Worm (Caenorhabditis elegans) whole organism, mixed stage, embryonic: ENCODE measurements around the gene obr-3.

Source experiments
- blmp-1 ChIP-seq: fragments of 150-350 bp; optimal IDR thresholded peaks from 2 replicates; lab custom pipeline; 2014; ENCODE audit warnings: missing biosample characterization, missing genetic modification characterization
- ceh-39 ChIP-seq: fragments of 150-350 bp; optimal IDR thresholded peaks from 2 replicates; lab custom pipeline; 2014; ENCODE audit warnings: missing biosample characterization, missing genetic modification characterization
- ceh-83 ChIP-seq: fragments of 200-800 bp; sonication (Bioruptor generic); optimal IDR thresholded peaks from 2 replicates; lab custom pipeline; 2018; ENCODE audit warnings: mild to moderate bottlenecking, missing genetic modification characterization, missing compliant biosample characterization
- ces-1 ChIP-seq: fragments of 150-350 bp; optimal IDR thresholded peaks from 2 replicates; lab custom pipeline; 2014; ENCODE audit warnings: missing biosample characterization, missing genetic modification reagents, missing genetic modification characterization
- cnd-1 ChIP-seq: fragments of 200-800 bp; sonication (Bioruptor generic); optimal IDR thresholded peaks from 2 replicates; lab custom pipeline; 2018; ENCODE audit warnings: mild to moderate bottlenecking, missing genetic modification characterization, missing compliant biosample characterization
- drap-1 ChIP-seq: fragments of 200-800 bp; sonication (Bioruptor generic); optimal IDR thresholded peaks from 3 replicates; lab custom pipeline; 2018; ENCODE audit warnings: mild to moderate bottlenecking, missing genetic modification characterization, missing compliant biosample characterization
- elt-1 ChIP-seq: sonication (generic microtip); optimal IDR thresholded peaks from 2 replicates; lab custom pipeline; 2017; ENCODE audit warnings: missing genetic modification characterization, mild to moderate bottlenecking, missing compliant biosample characterization, antibody characterized with exemption, moderate library complexity, borderline replicate concordance; ENCODE audit not compliant: insufficient read depth
- elt-3 ChIP-seq: fragments of 150-350 bp; optimal IDR thresholded peaks from 2 replicates; lab custom pipeline; 2014; ENCODE audit warnings: missing biosample characterization, missing genetic modification characterization
- flh-1 ChIP-seq: fragments of 200-800 bp; sonication (Bioruptor generic); optimal IDR thresholded peaks from 2 replicates; lab custom pipeline; 2018; ENCODE audit warnings: mild to moderate bottlenecking, missing genetic modification characterization, moderate library complexity, missing compliant biosample characterization
- ham-2 ChIP-seq: fragments of 200-800 bp; sonication (Bioruptor generic); optimal IDR thresholded peaks from 2 replicates; lab custom pipeline; 2018; ENCODE audit warnings: mild to moderate bottlenecking, missing genetic modification characterization, missing compliant biosample characterization
- lin-13 ChIP-seq: fragments of 150-350 bp; optimal IDR thresholded peaks from 2 replicates; lab custom pipeline; 2014; ENCODE audit warnings: missing biosample characterization, missing genetic modification characterization
- mab-5 ChIP-seq: fragments of 150-350 bp; optimal IDR thresholded peaks from 2 replicates; lab custom pipeline; 2014; ENCODE audit warnings: missing biosample characterization, missing genetic modification characterization
- mep-1 ChIP-seq: fragments of 150-350 bp; optimal IDR thresholded peaks from 2 replicates; lab custom pipeline; 2017; ENCODE audit warnings: missing biosample characterization, missing genetic modification reagents, missing genetic modification characterization, inconsistent platforms
- mls-2 ChIP-seq: sonication (generic microtip); optimal IDR thresholded peaks from 2 replicates; lab custom pipeline; 2016; ENCODE audit warnings: mild to moderate bottlenecking, missing genetic modification characterization, moderate library complexity, missing compliant biosample characterization
- nhr-12 ChIP-seq: fragments of 150-350 bp; optimal IDR thresholded peaks from 2 replicates; lab custom pipeline; 2014; ENCODE audit warnings: missing biosample characterization, missing genetic modification characterization
- nhr-2 ChIP-seq: fragments of 150-350 bp; optimal IDR thresholded peaks from 2 replicates; lab custom pipeline; 2014; ENCODE audit warnings: missing biosample characterization, missing genetic modification characterization
- nhr-237 ChIP-seq: fragments of 150-350 bp; optimal IDR thresholded peaks from 2 replicates; lab custom pipeline; 2014; ENCODE audit warnings: missing biosample characterization, missing genetic modification characterization
- nhr-28 ChIP-seq: fragments of 150-350 bp; optimal IDR thresholded peaks from 2 replicates; lab custom pipeline; 2014; ENCODE audit warnings: missing biosample characterization, missing genetic modification characterization
- pha-4 ChIP-seq: fragments of 150-350 bp; optimal IDR thresholded peaks from 2 replicates; lab custom pipeline; 2018; ENCODE audit warnings: missing biosample characterization, missing genetic modification reagents, missing genetic modification characterization
- sem-2 ChIP-seq: fragments of 200-800 bp; sonication (Bioruptor generic); optimal IDR thresholded peaks from 2 replicates; lab custom pipeline; 2018; ENCODE audit warnings: mild to moderate bottlenecking, missing genetic modification characterization, missing compliant biosample characterization
- snpc-4 ChIP-seq: fragments of 150-350 bp; optimal IDR thresholded peaks from 2 replicates; lab custom pipeline; 2014; ENCODE audit warnings: missing biosample characterization, missing genetic modification characterization
- sptf-1 ChIP-seq: sonication (generic microtip); optimal IDR thresholded peaks from 2 replicates; lab custom pipeline; 2017; ENCODE audit warnings: mild to moderate bottlenecking, missing genetic modification characterization, moderate library complexity, missing compliant biosample characterization
- tbx-8 ChIP-seq: fragments of 200-800 bp; sonication (Bioruptor generic); optimal IDR thresholded peaks from 2 replicates; lab custom pipeline; 2018; ENCODE audit warnings: mild to moderate bottlenecking, missing genetic modification characterization, moderate library complexity, missing compliant biosample characterization
- unc-120 ChIP-seq: sonication (generic microtip); optimal IDR thresholded peaks from 2 replicates; lab custom pipeline; 2017; ENCODE audit warnings: missing genetic modification characterization, missing compliant biosample characterization; ENCODE audit not compliant: poor library complexity, severe bottlenecking
- unc-39 ChIP-seq: fragments of 150-350 bp; optimal IDR thresholded peaks from 2 replicates; lab custom pipeline; 2014; ENCODE audit warnings: missing biosample characterization, missing genetic modification characterization
- unc-62 ChIP-seq: fragments of 150-350 bp; optimal IDR thresholded peaks from 2 replicates; lab custom pipeline; 2014; ENCODE audit warnings: missing biosample characterization, missing genetic modification reagents, missing genetic modification characterization
- zip-8 ChIP-seq: fragments of 150-350 bp; optimal IDR thresholded peaks from 2 replicates; lab custom pipeline; 2014; ENCODE audit warnings: missing biosample characterization, missing genetic modification characterization

The obr-3 gene

DNA sequence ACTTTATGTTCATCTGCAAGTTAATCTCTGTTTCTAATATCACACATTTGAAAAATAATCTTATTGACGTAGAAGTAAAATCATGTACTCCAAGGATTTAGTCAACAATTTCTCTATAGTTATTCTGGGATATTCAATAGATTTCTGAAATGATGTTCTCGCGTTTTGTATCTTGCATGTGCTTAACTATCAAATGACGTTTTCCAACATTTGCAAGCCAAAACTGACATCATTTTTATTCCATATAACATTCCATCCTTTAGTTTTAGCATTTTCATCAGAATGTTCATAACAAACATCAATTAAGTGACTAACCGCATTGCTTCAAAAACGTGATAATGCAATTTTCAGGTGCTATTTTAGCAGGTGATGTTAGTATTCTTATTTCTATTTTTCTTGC is 28.3 kb upstream of the obr-3 start:
- TF ChIP-seq unc-120 (tag; lab: Kevin White, UChicago) (no peak), nhr-12 (tag; lab: Kevin White, UChicago) (no peak), ceh-83 (GFP tag; lab: Kevin White, UChicago) (no peak), tbx-8 (no peak), unc-39 (tag; lab: Kevin White, UChicago) (no peak), ces-1 (GFP tag; lab: Kevin White, UChicago) (no peak), unc-62 (GFP tag; lab: Kevin White, UChicago) (no peak), blmp-1 (tag; lab: Kevin White, UChicago) (no peak)

DNA sequence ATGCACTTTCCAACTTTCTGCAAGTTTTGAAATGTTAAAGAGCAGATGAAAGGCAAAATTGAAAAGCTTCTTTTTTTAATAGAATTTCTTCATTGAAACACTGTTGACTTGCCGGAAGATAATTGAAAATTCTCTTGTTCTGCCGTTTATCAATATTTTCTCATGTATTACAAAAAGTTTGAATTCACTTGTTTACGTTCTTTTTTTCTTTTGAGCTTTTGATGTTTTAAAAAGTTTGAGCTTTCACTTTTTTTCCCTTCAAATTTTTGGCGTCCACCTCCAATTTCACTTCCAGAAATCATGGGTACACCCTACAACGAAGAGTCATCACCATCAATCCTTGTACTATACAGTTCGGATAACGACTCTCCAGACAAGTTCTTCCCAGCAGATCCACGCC is 24.5 kb upstream of the obr-3 start, which contains the start of gene F19D8.2:
TSS of gene F19D8.2 (plus strand) at position 301 of the 400 bp plus-strand sequence.
- TF ChIP-seq blmp-1 (tag; lab: Kevin White, UChicago) (no peak), snpc-4 (no peak), mab-5 (tag; lab: Kevin White, UChicago) (no peak), pha-4 (no peak), sptf-1 (tag; lab: Kevin White, UChicago) (no peak), nhr-2 (tag; lab: Kevin White, UChicago) (no peak), nhr-12 (tag; lab: Kevin White, UChicago) (no peak), nhr-237 (tag; lab: Kevin White, UChicago) (no peak), elt-3 (tag; lab: Kevin White, UChicago) (no peak), lin-13 (tag; lab: Kevin White, UChicago) (no peak), unc-39 (tag; lab: Kevin White, UChicago) (no peak), drap-1 (no peak), sem-2 (no peak)

DNA sequence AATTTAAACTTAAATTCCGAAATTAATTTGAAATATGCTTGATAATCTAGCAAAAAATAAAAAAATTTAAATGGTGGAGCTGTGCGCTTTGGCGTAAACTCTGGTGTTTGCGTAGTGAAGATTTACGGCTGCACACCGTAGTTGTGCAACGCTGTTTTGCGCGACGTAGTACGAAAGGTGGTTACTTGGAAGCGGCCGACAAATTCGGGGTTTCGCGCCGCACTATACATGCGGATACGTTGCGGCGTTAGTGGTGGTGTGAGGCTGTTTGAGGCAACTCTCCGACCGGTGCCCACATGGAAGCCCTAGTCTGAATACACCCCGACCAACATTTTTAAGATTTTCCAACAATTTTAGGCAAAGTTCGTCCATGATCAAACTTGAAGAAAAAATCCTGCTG is 23.8 kb upstream of the obr-3 start:
- TF ChIP-seq sptf-1 (tag; lab: Kevin White, UChicago) (no peak), ceh-39 (tag; lab: Kevin White, UChicago) (no peak), drap-1 (no peak), nhr-12 (tag; lab: Kevin White, UChicago) (no peak)

DNA sequence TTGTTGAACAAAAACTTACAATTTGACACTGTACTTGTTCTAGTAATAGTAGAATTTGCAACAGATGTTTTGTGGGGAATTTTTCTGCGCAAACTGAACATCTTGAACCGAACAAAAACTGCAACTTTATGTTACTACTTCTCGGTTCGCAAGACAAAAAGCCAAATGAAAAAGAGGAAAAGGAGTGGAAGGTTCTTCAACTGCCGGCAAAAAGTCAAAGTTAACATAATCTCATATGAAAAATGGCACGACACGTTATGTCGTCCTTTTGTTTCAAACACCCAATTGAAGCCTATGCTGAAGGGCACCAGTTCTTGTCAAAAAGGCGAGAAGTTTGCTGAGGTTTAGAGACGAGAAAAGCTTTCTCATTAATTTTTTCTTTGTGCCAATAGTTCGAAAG is 13.8 kb upstream of the obr-3 start, which contains the start of gene twk-23:
TSS of gene twk-23 (minus strand) at position 101 of the 400 bp plus-strand sequence.
- no peak for TF ChIP-seq cnd-1 (tag; lab: Kevin White, UChicago)
- no peak for TF ChIP-seq elt-1 (tag; lab: Kevin White, UChicago)
- TF ChIP-seq unc-120 (tag; lab: Kevin White, UChicago) = no peak
- no peak for TF ChIP-seq sem-2
- TF ChIP-seq tbx-8 = no peak
- no peak for TF ChIP-seq mep-1 (tag; lab: Kevin White, UChicago)
- TF ChIP-seq, all 35 proteins: peak for 0

DNA sequence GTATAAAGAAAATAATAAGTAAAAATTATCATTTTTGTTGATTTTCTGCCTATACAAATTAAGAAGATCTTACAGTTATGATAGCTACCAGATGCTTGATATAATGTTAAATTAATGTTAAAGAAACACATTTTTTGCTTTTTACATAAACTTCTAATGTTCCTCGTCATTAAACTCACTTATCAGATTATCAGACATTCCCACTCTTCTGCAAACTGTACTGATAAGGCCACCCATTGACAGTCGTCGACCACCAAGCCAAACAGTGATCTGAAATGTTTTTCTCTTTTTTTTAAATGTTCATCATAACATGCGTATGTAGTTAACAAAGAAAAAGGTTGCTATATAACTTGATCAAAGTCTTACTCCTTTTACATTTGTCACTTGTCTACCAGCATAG is 9.1 kb upstream of the obr-3 start:
- TF ChIP-seq unc-120 (tag; lab: Kevin White, UChicago) (no peak), flh-1 (no peak), unc-62 (GFP tag; lab: Kevin White, UChicago) (no peak), ces-1 (GFP tag; lab: Kevin White, UChicago) (no peak), elt-3 (tag; lab: Kevin White, UChicago) (no peak), mls-2 (no peak), blmp-1 (tag; lab: Kevin White, UChicago) (no peak), sem-2 (no peak), nhr-2 (tag; lab: Kevin White, UChicago) (no peak), nhr-28 (tag; lab: Kevin White, UChicago) (no peak), drap-1 (no peak), ham-2 (GFP tag; lab: Kevin White, UChicago) (no peak), nhr-12 (tag; lab: Kevin White, UChicago) (no peak), tbx-8 (no peak), zip-8 (tag; lab: Kevin White, UChicago) (no peak)

DNA sequence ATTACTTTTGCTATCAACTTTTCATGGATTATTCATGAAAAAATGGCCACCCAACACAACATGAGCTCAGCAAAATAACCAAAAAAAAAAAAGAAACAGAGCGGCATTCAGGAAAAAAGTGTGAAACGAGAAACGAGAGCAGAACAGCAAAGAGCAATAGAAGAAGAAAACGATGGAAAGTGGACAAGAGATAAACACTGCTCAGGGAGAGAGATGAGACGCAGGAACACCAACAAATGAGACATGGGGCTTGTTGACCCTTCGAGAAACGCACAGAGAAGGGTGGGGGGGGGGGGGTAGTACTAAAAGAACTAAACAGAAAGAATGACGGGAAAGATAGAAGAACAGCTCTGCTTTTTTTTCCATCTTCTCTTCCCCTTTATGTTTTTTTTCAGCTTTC is 2.3 kb upstream of the obr-3 start:
- TF ChIP-seq sptf-1 (tag; lab: Kevin White, UChicago) = no peak
- no peak for TF ChIP-seq nhr-2 (tag; lab: Kevin White, UChicago)
- no peak for TF ChIP-seq nhr-237 (tag; lab: Kevin White, UChicago)
